Comparison of ENCODE assay signal across 2 fruit fly cellular contexts in genomic region chr2L:21219640-21220085, dm6.
TF ChIP-seq lines count a peak whose summit lies in the region.

No protein-coding gene starts in this region.

TF ChIP-seq in whole organism, embryonic, 481 proteins besides CTCF, POLR2A, EP300 and RAD21 (continued from another document):
- TF ChIP-seq CG8290 (GFP tag; optimal IDR thresholded peaks at IDR 0.05; lab: Kevin White, UChicago) (no peak), CG8290 (tag; optimal IDR thresholded peaks at IDR 0.05; lab: Kevin White, UChicago) (peak in 1 of 2 experiments; percentile 47), grau (tag; optimal IDR thresholded peaks at IDR 0.05; lab: Kevin White, UChicago) (peak; percentile 76), CG7987 (GFP tag; optimal IDR thresholded peaks at IDR 0.05; lab: Kevin White, UChicago) (no peak), Bgb (GFP tag; IDR thresholded peaks at IDR 0.05; lab: Robert Waterston, UW; ENCODE audit: partially characterized antibody) (peak; percentile 41; the same call in 1 of the 2 replicates), pfk (GFP tag; optimal IDR thresholded peaks at IDR 0.05; lab: Kevin White, UChicago) (peak; percentile 42), ftz-f1 (GFP tag; optimal IDR thresholded peaks at IDR 0.05; lab: Kevin White, UChicago) (peak; percentile 11), CG1603 (tag; optimal IDR thresholded peaks at IDR 0.05; lab: Kevin White, UChicago) (peak; percentile 25), PHDP (tag; optimal IDR thresholded peaks at IDR 0.05; lab: Kevin White, UChicago) (no peak), CG7745 (tag; optimal IDR thresholded peaks at IDR 0.05; lab: Kevin White, UChicago) (no peak), CG6791 (GFP tag; IDR thresholded peaks at IDR 0.05; lab: Robert Waterston, UW; ENCODE audit: partially characterized antibody) (0 out of 3 replicates have a peak, but pooled peaks have one; percentile 23), CG14710 (tag; optimal IDR thresholded peaks at IDR 0.05; lab: Kevin White, UChicago) (no peak), ci (GFP tag; IDR thresholded peaks at IDR 0.05; lab: Robert Waterston, UW) (0 out of 3 replicates have a peak, but pooled peaks have one; percentile 17), cwo (GFP tag; optimal IDR thresholded peaks at IDR 0.05; lab: Kevin White, UChicago) (peak; percentile 29), crp (GFP tag; optimal IDR thresholded peaks at IDR 0.05; lab: Kevin White, UChicago) (peak in 1 of 2 experiments; percentile 60), Dbx (GFP tag; IDR thresholded peaks at IDR 0.05; lab: Robert Waterston, UW) (peak; percentile 28; the same call in 1 of the 3 replicates), CG4328 (GFP tag; optimal IDR thresholded peaks at IDR 0.05; lab: Kevin White, UChicago) (peak; percentile 5), stc (GFP tag; IDR thresholded peaks at IDR 0.05; lab: Robert Waterston, UW) (peak; percentile 29; the same call in 1 of the 2 replicates), CG17328 (GFP tag; IDR thresholded peaks at IDR 0.05; lab: Robert Waterston, UW) (peak; percentile 15; the same call in 1 of the 2 replicates), nom (GFP tag; optimal IDR thresholded peaks at IDR 0.05; lab: Kevin White, UChicago) (peak; percentile 21), CG12769 (tag; optimal IDR thresholded peaks at IDR 0.05; lab: Kevin White, UChicago) (peak; percentile 72), sens (GFP tag; lab: Kevin White, UChicago) (peak; percentile 70), D (optimal IDR thresholded peaks at IDR 0.05; lab: Kevin White, UChicago) (no peak), D (GFP tag; optimal IDR thresholded peaks at IDR 0.05; lab: Kevin White, UChicago) (no peak), CG16813 (GFP tag; IDR thresholded peaks at IDR 0.05; lab: Robert Waterston, UW; ENCODE audit: partially characterized antibody) (no peak), CG6175 (GFP tag; IDR thresholded peaks at IDR 0.05; lab: Robert Waterston, UW) (no peak), shn (GFP tag; optimal IDR thresholded peaks at IDR 0.05; lab: Kevin White, UChicago) (peak; percentile 0), rib (GFP tag; IDR thresholded peaks at IDR 0.05; lab: Robert Waterston, UW) (peak; percentile 17; the same call in 1 of the 2 replicates), Jarid2 (GFP tag; optimal IDR thresholded peaks at IDR 0.05; lab: Kevin White, UChicago) (no peak), CG3281 (GFP tag; optimal IDR thresholded peaks at IDR 0.05; lab: Kevin White, UChicago) (peak; percentile 36), Med (GFP tag; lab: Kevin White, UChicago) (peak; percentile 71), scrt (GFP tag; optimal IDR thresholded peaks at IDR 0.05; lab: Kevin White, UChicago) (peak; percentile 3), cg (GFP tag; optimal IDR thresholded peaks at IDR 0.05; lab: Kevin White, UChicago) (peak; percentile 41), CG10543 (GFP tag; optimal IDR thresholded peaks at IDR 0.05; lab: Kevin White, UChicago) (peak; percentile 62), CG12659 (GFP tag; optimal IDR thresholded peaks at IDR 0.05; lab: Kevin White, UChicago) (no peak), abd-A (tag; optimal IDR thresholded peaks at IDR 0.05; lab: Kevin White, UChicago) (peak; percentile 18), emc (GFP tag; optimal IDR thresholded peaks at IDR 0.05; lab: Kevin White, UChicago) (no peak), MTF-1 (GFP tag; optimal IDR thresholded peaks at IDR 0.05; lab: Kevin White, UChicago; ENCODE audit: borderline replicate concordance) (no peak), CG18599 (GFP tag; optimal IDR thresholded peaks at IDR 0.05; lab: Kevin White, UChicago) (peak; percentile 52), sug (tag; optimal IDR thresholded peaks at IDR 0.05; lab: Kevin White, UChicago) (peak; percentile 52), NfI (GFP tag; optimal IDR thresholded peaks at IDR 0.05; lab: Kevin White, UChicago) (peak; percentile 12), exex (tag; optimal IDR thresholded peaks at IDR 0.05; lab: Kevin White, UChicago) (peak; percentile 1), sob (GFP tag; IDR thresholded peaks at IDR 0.05; lab: Robert Waterston, UW) (0 out of 2 replicates have a peak, but pooled peaks have one; percentile 13), CG33213 (GFP tag; optimal IDR thresholded peaks at IDR 0.05; lab: Kevin White, UChicago) (no peak), CG2120 (GFP tag; optimal IDR thresholded peaks at IDR 0.05; lab: Kevin White, UChicago) (peak; percentile 6), lab (GFP tag; optimal IDR thresholded peaks at IDR 0.05; lab: Kevin White, UChicago) (peak; percentile 35), seq (GFP tag; IDR thresholded peaks at IDR 0.05; lab: Robert Waterston, UW) (0 out of 2 replicates have a peak, but pooled peaks have one; percentile 21), Drgx (GFP tag; IDR thresholded peaks at IDR 0.05; lab: Robert Waterston, UW) (0 out of 2 replicates have a peak, but pooled peaks have one; percentile 28), gsb (GFP tag; IDR thresholded peaks at IDR 0.05; lab: Robert Waterston, UW) (peak; percentile 52; the same call in 1 of the 2 replicates), CkIIα-i1 (GFP tag; IDR thresholded peaks at IDR 0.05; lab: Robert Waterston, UW) (no peak), Meics (GFP tag; optimal IDR thresholded peaks at IDR 0.05; lab: Kevin White, UChicago) (no peak), dysf (GFP tag; IDR thresholded peaks at IDR 0.05; lab: Robert Waterston, UW) (no peak), MBD-R2 (GFP tag; IDR thresholded peaks at IDR 0.05; lab: Robert Waterston, UW) (0 out of 2 replicates have a peak, but pooled peaks have one; percentile 9), B-H2 (GFP tag; optimal IDR thresholded peaks at IDR 0.05; lab: Kevin White, UChicago) (peak; percentile 34), E2f1 (GFP tag; IDR thresholded peaks at IDR 0.05; lab: Robert Waterston, UW) (no peak), CG6813 (GFP tag; optimal IDR thresholded peaks at IDR 0.05; lab: Kevin White, UChicago) (peak; percentile 3), slbo (GFP tag; IDR thresholded peaks at IDR 0.05; lab: Robert Waterston, UW) (0 out of 2 replicates have a peak, but pooled peaks have one; percentile 30)

TF ChIP-seq in whole organism, prepupa, 60 proteins besides CTCF, POLR2A, EP300 and RAD21 (continued from another document):
- no peak for TF ChIP-seq Blimp-1 (GFP tag; optimal IDR thresholded peaks at IDR 0.05; lab: Kevin White, UChicago)
- TF ChIP-seq fkh (GFP tag; optimal IDR thresholded peaks at IDR 0.05; lab: Kevin White, UChicago) = no peak
- TF ChIP-seq CG8319 (GFP tag; optimal IDR thresholded peaks at IDR 0.05; lab: Kevin White, UChicago) = no peak
- TF ChIP-seq eg (GFP tag; IDR thresholded peaks at IDR 0.05; lab: Robert Waterston, UW) = 0 out of 3 replicates have a peak, but pooled peaks have one; percentile 56
- TF ChIP-seq Sox102F (GFP tag; optimal IDR thresholded peaks at IDR 0.05; lab: Kevin White, UChicago) = no peak
- peak; percentile 86 for TF ChIP-seq svp (GFP tag; lab: Kevin White, UChicago)
- no peak for TF ChIP-seq CG3919 (GFP tag; optimal IDR thresholded peaks at IDR 0.05; lab: Kevin White, UChicago)
- no peak for TF ChIP-seq Hr38 (GFP tag; optimal IDR thresholded peaks at IDR 0.05; lab: Kevin White, UChicago)
- no peak for TF ChIP-seq Hr39 (GFP tag; optimal IDR thresholded peaks at IDR 0.05; lab: Kevin White, UChicago)
- TF ChIP-seq CG6163 (GFP tag; IDR thresholded peaks at IDR 0.05; lab: Robert Waterston, UW) = 0 out of 3 replicates have a peak, but pooled peaks have one; percentile 11
- 0 out of 2 replicates have a peak, but pooled peaks have one; percentile 20 for TF ChIP-seq CG15336 (GFP tag; IDR thresholded peaks at IDR 0.05; lab: Robert Waterston, UW)
- TF ChIP-seq CG8119 (GFP tag; IDR thresholded peaks at IDR 0.05; lab: Robert Waterston, UW) = no peak
- no peak for TF ChIP-seq Eip93F (GFP tag; optimal IDR thresholded peaks at IDR 0.05; lab: Kevin White, UChicago)
- no peak for TF ChIP-seq Eip75B (GFP tag; optimal IDR thresholded peaks at IDR 0.05; lab: Kevin White, UChicago)
- no peak for TF ChIP-seq pdm3 (GFP tag; optimal IDR thresholded peaks at IDR 0.05; lab: Kevin White, UChicago)
- no peak for TF ChIP-seq Ets21C (GFP tag; optimal IDR thresholded peaks at IDR 0.05; lab: Kevin White, UChicago)
- TF ChIP-seq fd59A (GFP tag; optimal IDR thresholded peaks at IDR 0.05; lab: Kevin White, UChicago) = no peak
- TF ChIP-seq lz (GFP tag; optimal IDR thresholded peaks at IDR 0.05; lab: Kevin White, UChicago) = no peak
- TF ChIP-seq spab (GFP tag; optimal IDR thresholded peaks at IDR 0.05; lab: Kevin White, UChicago) = no peak
- TF ChIP-seq CG10669 (GFP tag; optimal IDR thresholded peaks at IDR 0.05; lab: Kevin White, UChicago) = no peak
- TF ChIP-seq Gug (GFP tag; IDR thresholded peaks at IDR 0.05; lab: Robert Waterston, UW) = no peak
- peak; percentile 16 for TF ChIP-seq CG9139 (GFP tag; optimal IDR thresholded peaks at IDR 0.05; lab: Kevin White, UChicago)
- no peak for TF ChIP-seq CG11294 (GFP tag; IDR thresholded peaks at IDR 0.05; lab: Robert Waterston, UW)
- TF ChIP-seq Sox14 (GFP tag; optimal IDR thresholded peaks at IDR 0.05; lab: Kevin White, UChicago) = peak; percentile 68
- no peak for TF ChIP-seq CG3032 (tag; optimal IDR thresholded peaks at IDR 0.05; lab: Kevin White, UChicago)
- TF ChIP-seq esn (GFP tag; optimal IDR thresholded peaks at IDR 0.05; lab: Kevin White, UChicago) = no peak
- TF ChIP-seq OdsH (GFP tag; optimal IDR thresholded peaks at IDR 0.05; lab: Kevin White, UChicago) = no peak
- TF ChIP-seq CG32006 (GFP tag; optimal IDR thresholded peaks at IDR 0.05; lab: Kevin White, UChicago) = no peak
- TF ChIP-seq CG7368 (GFP tag; optimal IDR thresholded peaks at IDR 0.05; lab: Kevin White, UChicago) = no peak
- no peak for TF ChIP-seq CG8632 (GFP tag; optimal IDR thresholded peaks at IDR 0.05; lab: Kevin White, UChicago)
- no peak for TF ChIP-seq CG1621 (tag; optimal IDR thresholded peaks at IDR 0.05; lab: Kevin White, UChicago)
- TF ChIP-seq Ets96B (tag; optimal IDR thresholded peaks at IDR 0.05; lab: Kevin White, UChicago) = no peak
- TF ChIP-seq CG16779 (tag; optimal IDR thresholded peaks at IDR 0.05; lab: Kevin White, UChicago) = no peak
- no peak for TF ChIP-seq CG6854 (GFP tag; optimal IDR thresholded peaks at IDR 0.05; lab: Kevin White, UChicago)
- no peak for TF ChIP-seq Hr4 (GFP tag; optimal IDR thresholded peaks at IDR 0.05; lab: Kevin White, UChicago)
- no peak for TF ChIP-seq CG4318 (GFP tag; optimal IDR thresholded peaks at IDR 0.05; lab: Kevin White, UChicago)
- no peak for TF ChIP-seq CG34406 (GFP tag; optimal IDR thresholded peaks at IDR 0.05; lab: Kevin White, UChicago)
- TF ChIP-seq fd85E (GFP tag; optimal IDR thresholded peaks at IDR 0.05; lab: Kevin White, UChicago) = no peak
